Worm (Caenorhabditis elegans): ENCODE measurements around the gene gcy-6.
A peak's percentile ranks its signal among the peaks of the same experiment; 100 is the strongest.

The gcy-6 gene

DNA sequence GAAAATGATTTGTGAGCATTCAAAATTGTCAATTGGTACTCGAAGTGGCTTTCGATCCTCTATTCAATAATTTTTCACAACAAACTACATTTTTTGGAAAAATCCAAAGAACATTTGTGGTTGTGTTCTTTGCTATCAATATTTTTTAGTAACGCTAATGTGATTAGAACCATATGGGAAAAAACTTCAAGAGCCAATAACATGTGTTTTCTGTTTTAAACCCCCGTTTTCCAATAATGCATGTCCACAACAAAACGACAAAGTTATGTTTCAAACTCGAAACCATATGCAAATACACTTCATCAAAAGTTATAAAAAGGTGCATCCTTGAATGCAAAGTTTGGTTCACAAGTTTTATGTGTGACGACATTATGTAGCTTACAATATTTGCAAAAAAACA is 28.0 kb downstream of the gcy-6 start:
- TF ChIP-seq fkh-4 (tag; optimal IDR thresholded peaks at IDR 0.05; ENCODE audit: borderline replicate concordance) (peak; percentile 92), dsc-1 (tag; optimal IDR thresholded peaks at IDR 0.05) (peak; percentile 97), efl-1 (optimal IDR thresholded peaks at IDR 0.05) (no peak), efl-1 (GFP tag; optimal IDR thresholded peaks at IDR 0.05 in 1 of 2) (peak in 1 of 2 experiments; percentile 44), hlh-17 (GFP tag; optimal IDR thresholded peaks at IDR 0.05; ENCODE audit: borderline replicate concordance) (no peak), unc-86 (tag; optimal IDR thresholded peaks at IDR 0.05) (no peak), mef-2 (tag; optimal IDR thresholded peaks at IDR 0.05) (no peak)

DNA sequence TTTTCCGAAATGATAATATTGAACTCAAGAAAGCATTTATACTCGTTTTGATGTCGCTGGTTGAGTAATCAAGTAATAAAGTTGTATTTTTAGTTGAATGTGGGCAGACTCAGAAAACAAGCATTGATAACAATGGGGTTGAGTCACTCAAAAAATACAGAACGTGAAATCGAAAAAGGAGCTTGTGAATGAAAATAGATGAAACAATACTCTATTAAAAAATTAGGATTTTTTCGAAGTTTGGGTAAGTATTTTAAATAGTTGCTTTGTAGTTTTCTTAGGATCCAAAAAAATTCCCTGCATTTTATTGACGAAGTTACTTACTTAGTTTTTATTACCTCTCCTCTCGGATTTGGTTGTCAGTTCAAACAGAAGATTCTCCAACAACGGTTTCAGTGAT is 30.4 kb downstream of the gcy-6 start, which contains the start of gene lys-3:
lys-3 (minus strand) TSS at position 101 of the 400 bp plus-strand sequence.
- TF ChIP-seq skn-1 (tag; optimal IDR thresholded peaks at IDR 0.05): no peak
- TF ChIP-seq rnt-1 (tag; optimal IDR thresholded peaks at IDR 0.05): no peak
- no peak for TF ChIP-seq ceh-63 (GFP tag; optimal IDR thresholded peaks at IDR 0.05)
- no peak for TF ChIP-seq grh-1 (GFP tag; IDR thresholded peaks at IDR 0.05)
- no peak for TF ChIP-seq nhr-237 (tag; optimal IDR thresholded peaks at IDR 0.05)
- no peak for TF ChIP-seq unc-62 (GFP tag; optimal IDR thresholded peaks at IDR 0.05)
- TF ChIP-seq nhr-11 (tag; optimal IDR thresholded peaks at IDR 0.05): no peak
- TF ChIP-seq sup-37 (GFP tag; optimal IDR thresholded peaks at IDR 0.05): no peak
- TF ChIP-seq xbp-1 (tag; optimal IDR thresholded peaks at IDR 0.05): no peak

DNA sequence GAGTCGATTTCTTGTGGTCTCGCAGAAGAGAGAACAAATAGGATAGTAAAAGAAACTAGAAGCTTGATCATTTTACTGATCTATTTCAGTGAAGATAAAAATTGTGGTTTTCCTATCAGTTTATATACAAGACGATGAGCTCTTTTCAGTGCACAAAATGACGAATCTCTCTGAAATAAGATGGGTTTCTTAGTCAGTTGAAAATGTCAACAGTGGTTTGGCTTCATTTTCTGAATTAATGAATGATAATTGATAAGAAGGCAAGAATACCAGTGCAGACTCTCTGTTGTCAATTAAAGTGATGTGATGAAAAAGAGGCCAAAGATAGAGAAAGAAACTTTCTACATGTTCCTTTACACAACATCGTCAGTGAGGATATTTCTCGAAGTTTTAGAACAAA is 32.5 kb downstream of the gcy-6 start, which contains the start of gene lys-2:
lys-2 (minus strand) TSS at position 101 of the 400 bp plus-strand sequence.
- TF ChIP-seq hlh-4 (tag; optimal IDR thresholded peaks at IDR 0.05): no peak
- peak; percentile 50 for TF ChIP-seq pqm-1 (tag; optimal IDR thresholded peaks at IDR 0.05)
- peak; percentile 75 for TF ChIP-seq elt-2 (tag; optimal IDR thresholded peaks at IDR 0.05)
- TF ChIP-seq pax-3 (tag; optimal IDR thresholded peaks at IDR 0.05): peak; percentile 4

DNA sequence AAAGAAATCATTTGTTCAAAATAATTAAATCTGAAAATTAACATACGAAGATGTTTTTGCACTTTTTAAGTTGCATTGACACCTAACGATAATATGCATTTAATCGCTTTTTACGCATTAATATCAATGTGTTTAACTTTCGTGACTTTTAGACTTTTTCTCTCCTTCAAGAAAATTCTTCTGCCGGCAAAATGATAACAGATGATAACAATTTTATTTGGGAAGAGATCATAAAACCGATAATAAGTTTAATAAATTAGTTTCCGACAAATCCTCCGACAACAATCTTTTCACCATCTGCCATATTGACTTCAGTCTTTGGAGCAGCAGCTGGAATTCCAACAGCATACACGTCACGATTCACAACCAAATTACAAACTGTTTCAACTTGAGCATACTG is 33.7 kb downstream of the gcy-6 start:
- TF ChIP-seq unc-98 (GFP tag; IDR thresholded peaks at IDR 0.05) (no peak), tlp-1 (tag; optimal IDR thresholded peaks at IDR 0.05) (peak; percentile 63), elt-2 (tag; optimal IDR thresholded peaks at IDR 0.05) (peak; percentile 86), zip-4 (GFP tag; optimal IDR thresholded peaks at IDR 0.05) (no peak)

DNA sequence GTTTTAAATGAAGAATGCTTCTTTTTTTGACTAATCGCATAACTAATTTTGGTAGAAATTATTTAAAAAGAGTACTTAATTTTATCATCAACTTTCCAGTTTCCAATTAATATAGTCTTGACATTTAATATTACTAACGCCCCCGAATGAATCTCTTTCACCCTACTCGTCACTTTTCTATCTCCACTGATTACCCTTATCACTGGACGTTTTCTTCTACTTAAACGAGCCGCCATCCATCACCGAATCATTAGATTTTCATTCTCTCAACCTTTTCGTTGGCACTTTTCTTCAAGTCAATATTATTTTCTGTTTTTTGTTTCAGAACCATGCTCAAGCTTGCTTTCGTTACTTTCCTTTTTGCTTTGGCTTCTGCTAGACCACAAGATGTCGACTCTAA is 36.3 kb downstream of the gcy-6 start, which contains the start of gene lys-1:
lys-1 (plus strand) TSS at position 326 of the 400 bp plus-strand sequence.
- no peak for TF ChIP-seq hlh-17 (GFP tag; optimal IDR thresholded peaks at IDR 0.05; ENCODE audit: borderline replicate concordance)
- no peak for TF ChIP-seq blmp-1 (tag; optimal IDR thresholded peaks at IDR 0.05)
- no peak for TF ChIP-seq hlh-4 (tag; optimal IDR thresholded peaks at IDR 0.05)
- no peak for TF ChIP-seq alr-1 (tag; optimal IDR thresholded peaks at IDR 0.05; ENCODE audit: borderline replicate concordance)
- no peak for TF ChIP-seq grh-1 (GFP tag; IDR thresholded peaks at IDR 0.05)
- TF ChIP-seq snu-23 (GFP tag; optimal IDR thresholded peaks at IDR 0.05): no peak
- TF ChIP-seq zip-4 (GFP tag; optimal IDR thresholded peaks at IDR 0.05): no peak
- TF ChIP-seq rnt-1 (tag; optimal IDR thresholded peaks at IDR 0.05): no peak
- TF ChIP-seq elt-2 (tag; optimal IDR thresholded peaks at IDR 0.05): peak; percentile 54
- TF ChIP-seq fkh-8 (tag; optimal IDR thresholded peaks at IDR 0.05): no peak
- TF ChIP-seq elt-3 (tag; optimal IDR thresholded peaks at IDR 0.05): no peak
- no peak for TF ChIP-seq pag-3 (tag; optimal IDR thresholded peaks at IDR 0.05; ENCODE audit: borderline replicate concordance, insufficient read depth)
- no peak for TF ChIP-seq nhr-84 (tag; optimal IDR thresholded peaks at IDR 0.05)
- no peak for TF ChIP-seq irx-1 (tag; optimal IDR thresholded peaks at IDR 0.05)
- peak; percentile 21 for TF ChIP-seq tlp-1 (tag; optimal IDR thresholded peaks at IDR 0.05)
- TF ChIP-seq efl-1 (optimal IDR thresholded peaks at IDR 0.05): no peak
- TF ChIP-seq efl-1 (GFP tag; optimal IDR thresholded peaks at IDR 0.05 in 1 of 2): peak in 1 of 2 experiments; percentile 22
- TF ChIP-seq nhr-47 (tag; optimal IDR thresholded peaks at IDR 0.05): no peak
- TF ChIP-seq zag-1 (tag; optimal IDR thresholded peaks at IDR 0.05): no peak
- no peak for TF ChIP-seq C34B4.2 (tag; optimal IDR thresholded peaks at IDR 0.05)
- TF ChIP-seq dpl-1 (GFP tag; optimal IDR thresholded peaks at IDR 0.05): no peak
- no peak for TF ChIP-seq ets-5 (GFP tag; IDR thresholded peaks at IDR 0.05)

All from whole organism, L1 larva.